Fruit fly (Drosophila melanogaster) whole organism, embryonic: Measurements from ENCODE around the gene CG18810.

Experiments
- Abd-B ChIP-seq: fragments of 200-800 bp; sonication (Bioruptor generic); optimal IDR thresholded peaks from 2 replicates; lab custom pipeline; 2018; ENCODE audit warnings: missing biosample characterization, mild to moderate bottlenecking, missing genetic modification characterization, moderate library complexity
- CG10565 ChIP-seq: fragments of 200-800 bp; sonication (Bioruptor generic); optimal IDR thresholded peaks from 3 replicates; lab custom pipeline; 2016; ENCODE audit warnings: missing biosample characterization, mild to moderate bottlenecking, missing genetic modification characterization
- CG11247 ChIP-seq: fragments of 200-800 bp; sonication (Bioruptor generic); IDR thresholded peaks from 2 replicates; pipeline ENCODE4 v1.3.6; 2022; ENCODE audit warnings: missing biosample characterization, missing genetic modification characterization
- CkIIα-i1 ChIP-seq: fragments of 200-800 bp; sonication (Bioruptor generic); IDR thresholded peaks from 2 replicates; pipeline ENCODE4 v1.3.6; 2022; ENCODE audit warnings: missing biosample characterization, missing genetic modification characterization
- Dfd ChIP-seq, 2 experiments: fragments of >200 bp; optimal IDR thresholded peaks; 2 replicates each; lab custom pipeline; 2017; ENCODE audit warnings: missing biosample characterization in 2 of 2, missing genetic modification characterization in 2 of 2
- Mrtf ChIP-seq: fragments of 200-800 bp; sonication (Bioruptor generic); IDR thresholded peaks from 3 replicates; pipeline ENCODE4 v1.3.6; 2022; ENCODE audit warnings: missing biosample characterization, missing genetic modification characterization
- Scr ChIP-seq: fragments of 200-800 bp; sonication (Bioruptor generic); IDR thresholded peaks from 2 replicates; pipeline ENCODE4 v1.3.6; 2022; ENCODE audit warnings: missing biosample characterization, missing genetic modification characterization; ENCODE audit not compliant: partially characterized antibody
- ci ChIP-seq: fragments of 200-800 bp; sonication (Bioruptor generic); IDR thresholded peaks from 3 replicates; pipeline ENCODE4 v1.3.6; 2022; ENCODE audit warnings: missing biosample characterization, missing genetic modification characterization
- lola ChIP-seq, 3 experiments: fragments of >200 bp in 2 of 3; fragments of 200-800 bp in 1 of 3; sonication (Bioruptor generic) in 1 of 3; optimal IDR thresholded peaks; 2 replicates each; lab custom pipeline; 2017 to 2019; ENCODE audit warnings: missing biosample characterization in 3 of 3, missing genetic modification characterization in 3 of 3, mild to moderate bottlenecking in 1 of 3, moderate library complexity in 1 of 3
- onecut ChIP-seq: fragments of 200-800 bp; sonication (Bioruptor generic); IDR thresholded peaks from 2 replicates; pipeline ENCODE4 v1.3.6; 2022; ENCODE audit warnings: missing biosample characterization, missing genetic modification characterization
- pum ChIP-seq: fragments of 200-800 bp; sonication (Bioruptor generic); optimal IDR thresholded peaks from 2 replicates; lab custom pipeline; 2016; ENCODE audit warnings: missing biosample characterization, missing genetic modification characterization
- row ChIP-seq: fragments of 200-800 bp; sonication (Bioruptor generic); IDR thresholded peaks from 3 replicates; pipeline ENCODE4 v1.3.6; 2022; ENCODE audit warnings: missing biosample characterization, missing genetic modification characterization
- tap ChIP-seq: fragments of 200-800 bp; optimal IDR thresholded peaks from 3 replicates; lab custom pipeline; 2019; ENCODE audit warnings: missing biosample characterization, mild to moderate bottlenecking, missing genetic modification characterization, moderate library complexity

DNA sequence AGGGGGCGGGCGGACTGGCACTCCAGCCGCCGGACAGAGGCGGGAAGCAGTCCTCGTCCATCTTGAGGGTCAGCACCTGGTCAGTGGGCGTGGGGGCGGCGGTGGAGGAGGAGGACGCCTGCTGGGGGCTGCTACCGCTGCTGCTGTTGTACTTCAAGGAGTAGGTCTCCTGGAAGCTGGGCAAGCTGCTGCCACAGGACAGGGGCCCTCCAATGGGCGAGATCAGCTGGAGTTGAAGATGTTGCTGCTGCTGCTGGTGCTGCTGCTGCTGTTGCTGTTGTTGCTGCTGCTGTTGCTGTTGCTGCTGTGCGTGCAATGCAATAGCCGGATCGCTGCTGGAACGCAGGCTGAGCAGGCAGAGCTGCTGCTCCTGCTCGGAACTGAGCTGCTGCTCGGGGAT, 40.0 kb downstream of the CG18810 start:
- TF ChIP-seq Scr: no peak
- no peak for TF ChIP-seq ci
- no peak for TF ChIP-seq Abd-B
- TF ChIP-seq row (GFP tag; lab: Robert Waterston, UW): no peak
- TF ChIP-seq CG10565 (GFP tag; lab: Kevin White, UChicago): no peak
- no peak for TF ChIP-seq lola (GFP tag; optimal IDR thresholded peaks at IDR 0.05; lab: Kevin White, UChicago)
- TF ChIP-seq CG11247: no peak
- no peak for TF ChIP-seq onecut (GFP tag; lab: Robert Waterston, UW)
- no peak for TF ChIP-seq tap
- no peak for TF ChIP-seq CkIIα-i1 (GFP tag; lab: Robert Waterston, UW)
- no peak for TF ChIP-seq Mrtf
- no peak for TF ChIP-seq pum (GFP tag; lab: Kevin White, UChicago)
- TF ChIP-seq Dfd (GFP tag; optimal IDR thresholded peaks at IDR 0.05; lab: Kevin White, UChicago): no peak
